Fruit fly (Drosophila melanogaster) whole organism, embryonic: ENCODE measurements around the gene CG7402.
A peak's percentile ranks its signal among the peaks of the same experiment; 100 is the strongest.

Experiments used
- Atf-2 ChIP-seq: fragments of 200-800 bp; sonication (Bioruptor generic); optimal IDR thresholded peaks from 2 replicates; lab custom pipeline; 2016; ENCODE audit warnings: missing biosample characterization, missing genetic modification characterization
- Atf3 ChIP-seq: fragments of 200-800 bp; sonication (Bioruptor generic); optimal IDR thresholded peaks from 3 replicates; lab custom pipeline; 2016; ENCODE audit warnings: missing biosample characterization, missing genetic modification characterization
- C15 ChIP-seq: fragments of 200-800 bp; sonication (Bioruptor generic); IDR thresholded peaks from 3 replicates; pipeline ENCODE4 v1.3.6; 2022; ENCODE audit warnings: missing biosample characterization, missing genetic modification characterization
- CG11696 ChIP-seq: fragments of 200-800 bp; sonication (Bioruptor generic); IDR thresholded peaks from 2 replicates; pipeline ENCODE4 v1.3.6; 2022; ENCODE audit warnings: missing biosample characterization, missing genetic modification characterization
- CG13287 ChIP-seq: fragments of 200-800 bp; sonication (Bioruptor generic); IDR thresholded peaks from 2 replicates; pipeline ENCODE4 v1.3.6; 2022; ENCODE audit warnings: missing biosample characterization, missing genetic modification characterization; ENCODE audit not compliant: partially characterized antibody
- CG13775 ChIP-seq: fragments of 200-800 bp; sonication (Bioruptor generic); optimal IDR thresholded peaks from 3 replicates; lab custom pipeline; 2017; ENCODE audit warnings: missing biosample characterization, mild to moderate bottlenecking, missing genetic modification characterization
- CG14860 ChIP-seq: fragments of 200-800 bp; sonication (Bioruptor generic); IDR thresholded peaks from 3 replicates; pipeline ENCODE4 v1.3.6; 2022; ENCODE audit warnings: missing biosample characterization, missing genetic modification characterization; ENCODE audit not compliant: partially characterized antibody
- CG15011 ChIP-seq: fragments of 200-800 bp; sonication (Bioruptor generic); optimal IDR thresholded peaks from 3 replicates; lab custom pipeline; 2018; ENCODE audit warnings: missing biosample characterization, mild to moderate bottlenecking, missing genetic modification characterization
- CG1529 ChIP-seq: fragments of 200-800 bp; sonication (Bioruptor generic); optimal IDR thresholded peaks from 3 replicates; lab custom pipeline; 2018; ENCODE audit warnings: missing biosample characterization, missing genetic modification characterization
- CG1603 ChIP-seq: fragments of 200-800 bp; sonication (Bioruptor generic); optimal IDR thresholded peaks from 2 replicates; lab custom pipeline; 2019; ENCODE audit warnings: missing biosample characterization, mild to moderate bottlenecking, missing genetic modification characterization, moderate library complexity
- CG1647 ChIP-seq: fragments of 200-800 bp; sonication (Bioruptor generic); optimal IDR thresholded peaks from 3 replicates; lab custom pipeline; 2016; ENCODE audit warnings: missing biosample characterization, missing genetic modification characterization
- CG1792 ChIP-seq: fragments of 200-800 bp; sonication (Bioruptor generic); optimal IDR thresholded peaks from 2 replicates; lab custom pipeline; 2016; ENCODE audit warnings: missing biosample characterization, missing genetic modification characterization
- CG1832 ChIP-seq: fragments of 200-800 bp; sonication (Bioruptor generic); optimal IDR thresholded peaks from 2 replicates; lab custom pipeline; 2017; ENCODE audit warnings: missing biosample characterization, mild to moderate bottlenecking, missing genetic modification characterization, inconsistent platforms
- CG2116 ChIP-seq: fragments of 200-800 bp; sonication (Bioruptor generic); optimal IDR thresholded peaks from 3 replicates; lab custom pipeline; 2018; ENCODE audit warnings: missing biosample characterization, mild to moderate bottlenecking, missing genetic modification characterization
- CG30403 ChIP-seq: fragments of 200-800 bp; sonication (Bioruptor generic); optimal IDR thresholded peaks from 3 replicates; lab custom pipeline; 2016; ENCODE audit warnings: missing biosample characterization, missing genetic modification characterization
- CG34224 ChIP-seq: fragments of 200-800 bp; sonication (Bioruptor generic); IDR thresholded peaks from 3 replicates; pipeline ENCODE4 v1.3.6; 2022; ENCODE audit warnings: missing biosample characterization, missing genetic modification characterization; ENCODE audit not compliant: partially characterized antibody
- CG34376 ChIP-seq: fragments of 200-800 bp; sonication (Bioruptor generic); optimal IDR thresholded peaks from 2 replicates; lab custom pipeline; 2018; ENCODE audit warnings: missing biosample characterization, mild to moderate bottlenecking, missing genetic modification characterization
- CG42726 ChIP-seq: fragments of 200-800 bp; sonication (Bioruptor generic); IDR thresholded peaks from 2 replicates; pipeline ENCODE4 v1.3.6; 2022; ENCODE audit warnings: missing biosample characterization, missing genetic modification characterization; ENCODE audit not compliant: partially characterized antibody
- CG6689 ChIP-seq: fragments of 200-800 bp; sonication (Bioruptor generic); IDR thresholded peaks from 2 replicates; pipeline ENCODE4 v1.3.6; 2022; ENCODE audit warnings: missing biosample characterization, missing genetic modification characterization
- CG6813 ChIP-seq: fragments of 200-800 bp; sonication (Bioruptor generic); optimal IDR thresholded peaks from 2 replicates; lab custom pipeline; 2017; ENCODE audit warnings: missing biosample characterization, missing genetic modification characterization, mild to moderate bottlenecking, moderate library complexity, missing genetic modification reagents
- CG7839 ChIP-seq: fragments of 200-800 bp; sonication (Bioruptor generic); optimal IDR thresholded peaks from 3 replicates; lab custom pipeline; 2018; ENCODE audit warnings: missing biosample characterization, mild to moderate bottlenecking, missing genetic modification characterization, moderate library complexity
- CG8944 ChIP-seq: fragments of 200-800 bp; sonication (Bioruptor generic); optimal IDR thresholded peaks from 3 replicates; lab custom pipeline; 2016; ENCODE audit warnings: missing biosample characterization, missing genetic modification characterization
- CG9932 ChIP-seq: fragments of 200-800 bp; sonication (Bioruptor generic); IDR thresholded peaks from 2 replicates; pipeline ENCODE4 v1.3.6; 2022; ENCODE audit warnings: missing biosample characterization, missing genetic modification characterization
- CHES-1-like ChIP-seq: fragments of 200-800 bp; sonication (Bioruptor generic); optimal IDR thresholded peaks from 2 replicates; lab custom pipeline; 2016; ENCODE audit warnings: missing biosample characterization, missing genetic modification characterization
- Chrac-16 ChIP-seq: fragments of 200-800 bp; sonication (Bioruptor generic); optimal IDR thresholded peaks from 3 replicates; lab custom pipeline; 2016; ENCODE audit warnings: missing biosample characterization, missing genetic modification characterization
- Doc3 ChIP-seq: fragments of 200-800 bp; sonication (Bioruptor generic); IDR thresholded peaks from 3 replicates; pipeline ENCODE4 v1.3.6; 2022; ENCODE audit warnings: missing biosample characterization, missing genetic modification characterization; ENCODE audit not compliant: partially characterized antibody
- Fer2 ChIP-seq: fragments of 200-800 bp; sonication (Bioruptor generic); optimal IDR thresholded peaks from 2 replicates; lab custom pipeline; 2018; ENCODE audit warnings: missing biosample characterization, mild to moderate bottlenecking, missing genetic modification characterization, moderate library complexity
- HHEX ChIP-seq: fragments of 200-800 bp; sonication (Bioruptor generic); optimal IDR thresholded peaks from 3 replicates; lab custom pipeline; 2017; ENCODE audit warnings: missing biosample characterization, mild to moderate bottlenecking, missing genetic modification characterization, missing genetic modification reagents
- Med ChIP-seq: fragments of 200-800 bp; sonication (Bioruptor generic); peaks from one replicate; lab custom pipeline; 2016; ENCODE audit warnings: missing biosample characterization, missing genetic modification characterization, mild to moderate bottlenecking, inconsistent platforms, moderate library complexity
- Neu2 ChIP-seq: fragments of 200-800 bp; sonication (Bioruptor generic); optimal IDR thresholded peaks from 3 replicates; lab custom pipeline; 2016; ENCODE audit warnings: missing biosample characterization, missing genetic modification characterization, borderline replicate concordance
- Oaz ChIP-seq: fragments of 200-800 bp; sonication (Bioruptor generic); IDR thresholded peaks from 2 replicates; pipeline ENCODE4 v1.3.6; 2022; ENCODE audit warnings: missing biosample characterization, missing genetic modification characterization
- Pdp1 ChIP-seq, 2 experiments: fragments of 200-800 bp; sonication (Bioruptor generic); optimal IDR thresholded peaks; 3 replicates each; lab custom pipeline; 2016; ENCODE audit warnings: missing biosample characterization in 2 of 2, missing genetic modification characterization in 2 of 2, mild to moderate bottlenecking in 1 of 2, moderate library complexity in 1 of 2
- TFAM ChIP-seq: fragments of 200-800 bp; sonication (Bioruptor generic); optimal IDR thresholded peaks from 2 replicates; lab custom pipeline; 2017; ENCODE audit warnings: missing biosample characterization, missing genetic modification characterization, inconsistent platforms
- al ChIP-seq: fragments of 200-800 bp; sonication (Bioruptor generic); IDR thresholded peaks from 2 replicates; pipeline ENCODE4 v1.3.6; 2022; ENCODE audit warnings: missing biosample characterization, missing genetic modification characterization
- caup ChIP-seq: fragments of 200-800 bp; sonication (Bioruptor generic); optimal IDR thresholded peaks from 3 replicates; lab custom pipeline; 2017; ENCODE audit warnings: missing biosample characterization, mild to moderate bottlenecking, missing genetic modification characterization, moderate library complexity; ENCODE audit not compliant: severe bottlenecking
- dimm ChIP-seq: fragments of 200-800 bp; sonication (Bioruptor generic); IDR thresholded peaks from 2 replicates; pipeline ENCODE4 v1.3.6; 2022; ENCODE audit warnings: missing biosample characterization, missing genetic modification characterization
- fd96Cb ChIP-seq: fragments of 200-800 bp; sonication (Bioruptor generic); optimal IDR thresholded peaks from 2 replicates; lab custom pipeline; 2018; ENCODE audit warnings: missing biosample characterization, mild to moderate bottlenecking, missing genetic modification characterization, moderate library complexity
- gce ChIP-seq: fragments of 200-800 bp; sonication (Bioruptor generic); IDR thresholded peaks from 3 replicates; pipeline ENCODE4 v1.3.6; 2022; ENCODE audit warnings: missing biosample characterization, missing genetic modification characterization
- gt ChIP-seq: fragments of 200-800 bp; sonication (Bioruptor generic); IDR thresholded peaks from 2 replicates; pipeline ENCODE4 v1.3.6; 2022; ENCODE audit warnings: missing biosample characterization, missing genetic modification characterization
- pfk ChIP-seq: fragments of 200-800 bp; sonication (Bioruptor generic); optimal IDR thresholded peaks from 2 replicates; lab custom pipeline; 2018; ENCODE audit warnings: missing biosample characterization, mild to moderate bottlenecking, missing genetic modification characterization, moderate library complexity
- pzg ChIP-seq: fragments of 200-800 bp; sonication (Bioruptor generic); optimal IDR thresholded peaks from 3 replicates; lab custom pipeline; 2018; ENCODE audit warnings: missing biosample characterization, mild to moderate bottlenecking, missing genetic modification characterization, moderate library complexity
- row ChIP-seq: fragments of 200-800 bp; sonication (Bioruptor generic); IDR thresholded peaks from 3 replicates; pipeline ENCODE4 v1.3.6; 2022; ENCODE audit warnings: missing biosample characterization, missing genetic modification characterization
- shn ChIP-seq: fragments of 200-800 bp; sonication (Bioruptor generic); optimal IDR thresholded peaks from 3 replicates; lab custom pipeline; 2016; ENCODE audit warnings: missing biosample characterization, missing genetic modification characterization
- slbo ChIP-seq: fragments of 200-800 bp; sonication (Bioruptor generic); IDR thresholded peaks from 2 replicates; pipeline ENCODE4 v1.3.6; 2022; ENCODE audit warnings: missing biosample characterization, missing genetic modification characterization
- stc ChIP-seq: fragments of 200-800 bp; sonication (Bioruptor generic); IDR thresholded peaks from 2 replicates; pipeline ENCODE4 v1.3.6; 2022; ENCODE audit warnings: missing biosample characterization, missing genetic modification characterization
- tna ChIP-seq: fragments of 200-800 bp; sonication (Bioruptor generic); IDR thresholded peaks from 2 replicates; pipeline ENCODE4 v1.3.6; 2022; ENCODE audit warnings: missing biosample characterization, missing genetic modification characterization; ENCODE audit not compliant: partially characterized antibody
- unc-4 ChIP-seq: fragments of 200-800 bp; sonication (Bioruptor generic); IDR thresholded peaks from 2 replicates; pipeline ENCODE4 v1.3.6; 2022; ENCODE audit warnings: missing biosample characterization, missing genetic modification characterization; ENCODE audit not compliant: partially characterized antibody
- wdn ChIP-seq: fragments of 200-800 bp; sonication (Bioruptor generic); IDR thresholded peaks from 2 replicates; pipeline ENCODE4 v1.3.6; 2022; ENCODE audit warnings: missing biosample characterization, missing genetic modification characterization
- wor ChIP-seq: fragments of 200-800 bp; sonication (Bioruptor generic); IDR thresholded peaks from 2 replicates; pipeline ENCODE4 v1.3.6; 2022; ENCODE audit warnings: missing biosample characterization, missing genetic modification characterization

The CG7402 gene

DNA sequence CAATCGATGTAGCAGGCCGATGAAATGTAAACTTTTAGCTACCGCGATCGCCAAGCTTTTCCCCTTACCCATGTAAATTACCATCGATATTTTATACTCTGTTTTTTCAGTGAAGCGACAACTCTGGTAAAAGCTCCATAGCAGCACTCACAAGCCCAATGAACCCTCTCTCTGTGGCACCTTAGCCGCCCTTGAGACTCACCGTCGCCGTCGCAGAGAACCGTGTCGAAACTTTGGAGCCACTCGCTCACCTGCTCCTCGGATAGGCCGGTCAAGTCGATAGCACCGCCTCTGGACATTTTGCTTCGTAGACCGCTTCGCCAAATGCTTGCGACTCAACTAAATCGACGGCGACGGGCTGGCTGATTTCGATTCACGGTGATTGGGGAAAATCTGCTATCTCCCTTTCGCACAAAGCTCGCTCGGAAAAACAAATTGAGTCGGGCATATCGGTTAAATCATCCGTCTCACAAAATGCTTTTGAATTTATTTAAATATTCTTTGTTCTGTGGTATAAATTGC is 46.4 kb upstream of the CG7402 start, which contains the start of gene CG5577 (continued):
- TF ChIP-seq shn (GFP tag; lab: Kevin White, UChicago) = peak; percentile 16
- no peak for TF ChIP-seq CG6813 (GFP tag; lab: Kevin White, UChicago)
- TF ChIP-seq CG1647 (GFP tag; lab: Kevin White, UChicago) = no peak
- TF ChIP-seq CG14860 (GFP tag; lab: Robert Waterston, UW) = peak; percentile 43; the same call in 1 of the 3 replicates
- peak; percentile 9 for TF ChIP-seq CG1603 (tag; lab: Kevin White, UChicago)
- TF ChIP-seq wdn (GFP tag; lab: Robert Waterston, UW) = no peak
- TF ChIP-seq HHEX (GFP tag; lab: Kevin White, UChicago) = peak; percentile 38
- TF ChIP-seq dimm (GFP tag; lab: Robert Waterston, UW) = no peak
- TF ChIP-seq CG13287 (GFP tag; lab: Robert Waterston, UW) = peak; percentile 90
- peak; percentile 91 for TF ChIP-seq CG34376 (GFP tag; lab: Kevin White, UChicago)
- no peak for TF ChIP-seq CG15011
- TF ChIP-seq Doc3 (GFP tag; lab: Robert Waterston, UW) = no peak
- TF ChIP-seq CG9932 (GFP tag; lab: Robert Waterston, UW) = peak; percentile 51; the same call in 1 of the 2 replicates
- TF ChIP-seq slbo (GFP tag; lab: Robert Waterston, UW) = peak; percentile 39; the same call in 1 of the 2 replicates
- TF ChIP-seq Fer2 (tag; lab: Kevin White, UChicago) = no peak
- peak; percentile 42; the same call in 1 of the 2 replicates for TF ChIP-seq tna (GFP tag; lab: Robert Waterston, UW)
- no peak for TF ChIP-seq CG8944 (GFP tag; lab: Kevin White, UChicago)
- no peak for TF ChIP-seq wor (GFP tag; lab: Robert Waterston, UW)
- TF ChIP-seq CG2116 = no peak
- TF ChIP-seq CG1529 (GFP tag; lab: Kevin White, UChicago) = no peak
- peak; percentile 93 for TF ChIP-seq Med
- TF ChIP-seq row (GFP tag; lab: Robert Waterston, UW) = peak; percentile 74
- TF ChIP-seq CG42726 (GFP tag; lab: Robert Waterston, UW) = peak; percentile 39; the same call in 1 of the 2 replicates
- TF ChIP-seq C15 (GFP tag; lab: Robert Waterston, UW) = no peak
- TF ChIP-seq Chrac-16 (GFP tag; lab: Kevin White, UChicago) = no peak
- TF ChIP-seq CG1792 (GFP tag; lab: Kevin White, UChicago) = no peak
- TF ChIP-seq gt (GFP tag; lab: Robert Waterston, UW) = no peak
- TF ChIP-seq fd96Cb (tag; lab: Kevin White, UChicago) = no peak
- no peak for TF ChIP-seq TFAM (GFP tag; lab: Kevin White, UChicago)
- peak; percentile 42; the same call in 1 of the 2 replicates for TF ChIP-seq stc (GFP tag; lab: Robert Waterston, UW)
- no peak for TF ChIP-seq CG7839
- no peak for TF ChIP-seq CG13775 (GFP tag; lab: Kevin White, UChicago)
- no peak for TF ChIP-seq Pdp1 (GFP tag; optimal IDR thresholded peaks at IDR 0.05; lab: Kevin White, UChicago)
- no peak for TF ChIP-seq CG30403 (GFP tag; lab: Kevin White, UChicago)
- no peak for TF ChIP-seq Atf3 (GFP tag; lab: Kevin White, UChicago)
- TF ChIP-seq CG6689 (GFP tag; lab: Robert Waterston, UW) = peak; percentile 32; the same call in 1 of the 2 replicates
- no peak for TF ChIP-seq Neu2 (GFP tag; lab: Kevin White, UChicago)
- TF ChIP-seq CG1832 (GFP tag; lab: Kevin White, UChicago) = peak; percentile 38
- no peak for TF ChIP-seq CHES-1-like (GFP tag; lab: Kevin White, UChicago)
- TF ChIP-seq gce (GFP tag; lab: Robert Waterston, UW) = no peak
- no peak for TF ChIP-seq Oaz (GFP tag; lab: Robert Waterston, UW)
- TF ChIP-seq pzg (GFP tag; lab: Kevin White, UChicago) = peak; percentile 36
- no peak for TF ChIP-seq al
- TF ChIP-seq CG11696 = no peak
- TF ChIP-seq Atf-2 (GFP tag; lab: Kevin White, UChicago) = no peak
- peak; percentile 50 for TF ChIP-seq caup (GFP tag; lab: Kevin White, UChicago)
- TF ChIP-seq pfk (GFP tag; lab: Kevin White, UChicago) = no peak
- peak; percentile 75 for TF ChIP-seq unc-4 (GFP tag; lab: Robert Waterston, UW)
- peak; percentile 60 for TF ChIP-seq CG34224 (GFP tag; lab: Robert Waterston, UW)
